Worm (Caenorhabditis elegans) whole organism, midembryonic: ENCODE results near the gene hpo-36.

ENCODE experiments used
- T22C8.4 ChIP-seq: fragments of 200-800 bp; sonication (Bioruptor generic); IDR thresholded peaks from 2 replicates; pipeline ENCODE4 v1.3.6; 2022; ENCODE audit warnings: missing genetic modification characterization, missing compliant biosample characterization
- cog-1 ChIP-seq: sonication (generic microtip); optimal IDR thresholded peaks from 2 replicates; lab custom pipeline; 2016; ENCODE audit warnings: missing genetic modification characterization, missing compliant biosample characterization
- flt-1 ChIP-seq: fragments of 200-800 bp; sonication (Bioruptor generic); IDR thresholded peaks from 2 replicates; pipeline ENCODE4 v1.3.6; 2022; ENCODE audit warnings: missing genetic modification characterization, missing compliant biosample characterization
- klf-2 ChIP-seq: fragments of 200-800 bp; sonication (Bioruptor generic); conservative IDR thresholded peaks from 2 replicates; pipeline ENCODE4 v1.3.6; 2022; ENCODE audit warnings: missing genetic modification reagents, missing genetic modification characterization, missing compliant biosample characterization
- med-1 ChIP-seq: sonication (generic microtip); optimal IDR thresholded peaks from 2 replicates; lab custom pipeline; 2017; ENCODE audit warnings: missing genetic modification characterization, mild to moderate bottlenecking, missing compliant biosample characterization, antibody characterized with exemption, missing genetic modification reagents; ENCODE audit not compliant: insufficient read depth
- ref-1 ChIP-seq: fragments of 200-800 bp; sonication (Bioruptor generic); conservative IDR thresholded peaks from 2 replicates; pipeline ENCODE4 v1.3.6; 2022; ENCODE audit warnings: missing genetic modification reagents, missing genetic modification characterization, missing compliant biosample characterization
- tab-1 ChIP-seq: fragments of 200-800 bp; sonication (Bioruptor generic); IDR thresholded peaks from 2 replicates; pipeline ENCODE4 v1.3.6; 2022; ENCODE audit warnings: missing genetic modification characterization, missing compliant biosample characterization
- ztf-23 ChIP-seq: fragments of 200-800 bp; sonication (Bioruptor generic); IDR thresholded peaks from 2 replicates; pipeline ENCODE4 v1.3.6; 2022; ENCODE audit warnings: missing genetic modification reagents, missing genetic modification characterization, missing compliant biosample characterization
- ztf-29 ChIP-seq: fragments of 200-800 bp; sonication (Bioruptor generic); IDR thresholded peaks from 2 replicates; pipeline ENCODE4 v1.3.6; 2022; ENCODE audit warnings: missing genetic modification reagents, missing genetic modification characterization, missing compliant biosample characterization

The hpo-36 gene

ce11 chrV:3703888-3704287 lies 35.3 kb downstream of the hpo-36 start:
- peak; percentile 69; the same call in 1 of the 2 replicates for TF ChIP-seq flt-1 (GFP tag; lab: Robert Waterston, UW)
- no peak for TF ChIP-seq ztf-29 (GFP tag; lab: Robert Waterston, UW)
- TF ChIP-seq ref-1 (GFP tag; lab: Robert Waterston, UW) = no peak
- TF ChIP-seq tab-1 = no peak
- no peak for TF ChIP-seq T22C8.4 (GFP tag; lab: Robert Waterston, UW)
- no peak for TF ChIP-seq med-1 (GFP tag; lab: Kevin White, UChicago)
- TF ChIP-seq klf-2 = no peak
- TF ChIP-seq cog-1 (tag; lab: Kevin White, UChicago) = peak; percentile 11
- TF ChIP-seq ztf-23 = no peak

ce11 chrV:3702998-3703397 lies 36.2 kb downstream of the hpo-36 start:
- TF ChIP-seq tab-1 = no peak
- no peak for TF ChIP-seq ztf-23
- no peak for TF ChIP-seq cog-1 (tag; lab: Kevin White, UChicago)
- TF ChIP-seq klf-2 = no peak
- no peak for TF ChIP-seq med-1 (GFP tag; lab: Kevin White, UChicago)
- TF ChIP-seq ref-1 (GFP tag; lab: Robert Waterston, UW) = no peak

- TF ChIP-seq ztf-29 (GFP tag; lab: Robert Waterston, UW) = no peak
These were observed 40.7 kb downstream of the hpo-36 start for ce11 chrV:3698497-3698896.

DNA sequence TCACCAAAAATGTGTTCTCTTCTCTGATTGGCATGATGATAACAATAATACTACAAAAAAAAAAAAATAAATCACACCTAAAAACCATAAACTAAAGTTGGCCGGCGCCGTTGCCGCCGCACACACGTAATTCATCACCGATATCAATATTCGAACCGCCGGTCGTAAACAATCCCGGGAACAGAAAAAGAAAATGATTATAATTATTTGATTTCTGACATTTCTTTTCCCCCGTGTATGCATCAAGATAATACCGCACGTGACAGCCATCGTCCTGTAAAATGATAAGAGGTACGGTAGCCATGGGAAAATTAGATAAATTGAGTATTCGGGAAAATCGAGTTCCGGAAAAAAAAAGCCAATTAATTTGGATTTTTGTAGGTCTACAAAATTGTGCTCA lies 42.1 kb downstream of the hpo-36 start:
- no peak for TF ChIP-seq flt-1 (GFP tag; lab: Robert Waterston, UW)
- no peak for TF ChIP-seq ztf-23
- no peak for TF ChIP-seq cog-1 (tag; lab: Kevin White, UChicago)
- no peak for TF ChIP-seq T22C8.4 (GFP tag; lab: Robert Waterston, UW)
- TF ChIP-seq ztf-29 (GFP tag; lab: Robert Waterston, UW) = no peak
- TF ChIP-seq ref-1 (GFP tag; lab: Robert Waterston, UW) = no peak
- TF ChIP-seq med-1 (GFP tag; lab: Kevin White, UChicago) = no peak
- no peak for TF ChIP-seq tab-1
- TF ChIP-seq klf-2 = no peak

DNA sequence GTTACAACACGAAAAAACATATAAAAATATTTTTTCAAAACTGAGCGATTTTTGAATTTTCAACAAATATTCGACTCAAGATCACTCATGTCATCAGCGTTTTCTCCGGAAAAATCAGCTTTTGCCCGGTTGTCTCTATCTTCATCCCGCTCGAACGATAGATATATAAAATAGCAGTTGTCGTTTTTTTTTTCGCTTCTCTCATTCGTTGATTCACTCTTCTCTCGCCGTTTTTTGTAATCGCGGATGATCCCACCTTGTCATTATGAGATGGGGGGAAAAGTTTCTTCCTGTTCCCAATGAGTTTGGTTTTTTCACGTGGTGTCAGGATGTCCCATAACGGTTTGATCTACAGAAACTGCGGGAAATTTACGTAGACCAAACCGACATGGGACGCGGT lies 43.9 kb downstream of the hpo-36 start:
- TF ChIP-seq ztf-23 (no peak), ztf-29 (GFP tag; lab: Robert Waterston, UW) (no peak), klf-2 (no peak)

- no peak for TF ChIP-seq cog-1 (tag; lab: Kevin White, UChicago)
- no peak for TF ChIP-seq ztf-29 (GFP tag; lab: Robert Waterston, UW)
- TF ChIP-seq med-1 (GFP tag; lab: Kevin White, UChicago) = no peak
- no peak for TF ChIP-seq ref-1 (GFP tag; lab: Robert Waterston, UW)
- no peak for TF ChIP-seq ztf-23
- TF ChIP-seq klf-2 = no peak
- TF ChIP-seq flt-1 (GFP tag; lab: Robert Waterston, UW) = no peak
- no peak for TF ChIP-seq tab-1
- no peak for TF ChIP-seq T22C8.4 (GFP tag; lab: Robert Waterston, UW)
These were observed 45.5 kb downstream of the hpo-36 start for ce11 chrV:3693657-3694056.

- TF ChIP-seq ref-1 (GFP tag; lab: Robert Waterston, UW) (no peak), tab-1 (no peak), med-1 (GFP tag; lab: Kevin White, UChicago) (no peak), ztf-23 (no peak)
These were observed 46.6 kb downstream of the hpo-36 start for ce11 chrV:3692613-3693012.

ce11 chrV:3688733-3689132 lies 50.5 kb downstream of the hpo-36 start:
- TF ChIP-seq med-1 (GFP tag; lab: Kevin White, UChicago) (no peak), cog-1 (tag; lab: Kevin White, UChicago) (peak; percentile 1), ref-1 (GFP tag; lab: Robert Waterston, UW) (no peak), flt-1 (GFP tag; lab: Robert Waterston, UW) (no peak), ztf-29 (GFP tag; lab: Robert Waterston, UW) (no peak), T22C8.4 (GFP tag; lab: Robert Waterston, UW) (no peak)

DNA sequence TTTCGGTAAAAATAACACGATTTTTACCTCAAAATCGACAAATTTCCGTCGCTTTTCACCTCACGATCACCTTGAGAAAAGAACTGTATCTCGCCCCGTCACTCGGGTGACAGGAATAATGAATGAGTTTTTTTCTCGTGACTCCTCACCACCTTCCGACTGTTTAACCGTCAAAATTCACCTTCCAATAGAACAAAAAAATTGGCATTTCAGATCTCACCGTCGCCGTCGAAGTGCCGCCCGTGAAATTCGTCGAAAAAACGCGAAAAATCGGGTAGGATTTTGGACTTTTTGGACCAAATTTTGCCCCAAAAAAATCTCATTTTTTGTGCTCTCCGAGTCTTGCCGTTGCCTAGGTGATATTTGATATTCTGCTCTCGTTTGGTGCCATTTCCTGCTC lies 52.3 kb downstream of the hpo-36 start, which contains the start of gene unc-132:
TSS of gene unc-132 (plus strand) at position 208 of the 400 bp plus-strand sequence.
- TF ChIP-seq ztf-29 (GFP tag; lab: Robert Waterston, UW) (no peak), cog-1 (tag; lab: Kevin White, UChicago) (no peak), klf-2 (no peak), tab-1 (no peak), T22C8.4 (GFP tag; lab: Robert Waterston, UW) (no peak), med-1 (GFP tag; lab: Kevin White, UChicago) (no peak), ztf-23 (no peak), flt-1 (GFP tag; lab: Robert Waterston, UW) (no peak), ref-1 (GFP tag; lab: Robert Waterston, UW) (no peak)

DNA sequence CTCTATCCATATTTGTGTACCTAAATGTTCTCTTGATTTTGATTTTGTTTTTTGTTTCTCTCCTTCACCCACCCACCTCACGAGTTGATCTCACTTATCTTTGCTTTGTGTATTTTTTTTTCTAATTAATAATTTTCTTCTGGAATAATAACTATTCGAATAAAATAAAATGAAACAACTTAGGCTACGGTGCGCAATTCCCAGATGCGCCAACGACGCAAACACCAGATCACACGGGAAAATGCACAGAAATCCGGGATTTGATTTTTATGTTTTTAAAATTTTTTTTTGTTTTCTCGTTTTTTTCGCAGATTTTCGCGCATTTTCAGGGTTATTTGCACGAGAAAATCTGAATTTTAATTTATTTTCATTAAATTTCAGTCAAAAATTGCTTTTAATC lies 52.9 kb downstream of the hpo-36 start:
- no peak for TF ChIP-seq med-1 (GFP tag; lab: Kevin White, UChicago)
- no peak for TF ChIP-seq T22C8.4 (GFP tag; lab: Robert Waterston, UW)
- no peak for TF ChIP-seq ztf-23
- TF ChIP-seq cog-1 (tag; lab: Kevin White, UChicago) = no peak
- no peak for TF ChIP-seq klf-2
- TF ChIP-seq ztf-29 (GFP tag; lab: Robert Waterston, UW) = no peak
- no peak for TF ChIP-seq flt-1 (GFP tag; lab: Robert Waterston, UW)

DNA sequence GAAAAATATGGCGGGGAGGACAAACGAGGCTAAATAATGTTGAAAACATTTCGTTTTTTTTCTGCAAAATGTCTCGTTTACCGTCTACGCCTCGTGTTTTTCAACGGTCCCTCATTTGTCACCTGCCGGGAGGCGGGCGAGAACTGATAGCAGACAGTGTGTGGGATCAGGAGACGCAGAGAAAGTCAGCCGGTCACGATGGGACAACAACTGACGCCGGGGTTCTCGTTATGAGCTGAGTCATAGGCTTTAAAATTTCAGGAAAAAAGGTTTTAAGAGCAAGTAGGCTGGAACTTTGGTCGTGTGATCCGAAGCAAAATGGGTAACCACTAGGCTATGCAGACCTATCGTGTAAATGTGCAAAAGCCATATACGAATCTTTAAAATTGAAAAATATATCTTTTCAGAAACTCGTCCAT lies 53.4 kb downstream of the hpo-36 start, which contains the start of gene W08A12.2:
TSS of gene W08A12.2 (minus strand) at position 103 of the 419 bp plus-strand sequence.
- TF ChIP-seq T22C8.4 (GFP tag; lab: Robert Waterston, UW) = no peak
- no peak for TF ChIP-seq ztf-23
- TF ChIP-seq tab-1 = 0 out of 2 replicates have a peak, but pooled peaks have one; percentile 27
- TF ChIP-seq ref-1 (GFP tag; lab: Robert Waterston, UW) = no peak
- TF ChIP-seq ztf-29 (GFP tag; lab: Robert Waterston, UW) = no peak
